Worm (Caenorhabditis elegans) whole organism, young adult: ENCODE results near the gene col-183.
A peak's percentile ranks its signal among the peaks of the same experiment; 100 is the strongest.

Experiments used
- B0261.1 ChIP-seq: sonication (generic microtip); optimal IDR thresholded peaks from 2 replicates; lab custom pipeline; 2016; ENCODE audit warnings: mild to moderate bottlenecking, missing genetic modification characterization, moderate library complexity, missing compliant biosample characterization
- C06A6.2 ChIP-seq: fragments of 200-800 bp; sonication (Bioruptor generic); conservative IDR thresholded peaks from 2 replicates; pipeline ENCODE4 v1.3.6; 2022; ENCODE audit warnings: missing genetic modification characterization, missing compliant biosample characterization
- D2030.7 ChIP-seq: fragments of 200-800 bp; sonication (Bioruptor generic); IDR thresholded peaks from 2 replicates; pipeline ENCODE4 v1.3.6; 2022; ENCODE audit warnings: missing genetic modification reagents, missing genetic modification characterization, missing compliant biosample characterization
- F33H1.4 ChIP-seq: fragments of 200-800 bp; sonication (Bioruptor generic); IDR thresholded peaks from 2 replicates; pipeline ENCODE4 v1.3.6; 2022; ENCODE audit warnings: missing genetic modification reagents, missing genetic modification characterization, missing compliant biosample characterization
- F49E8.2 ChIP-seq: sonication (generic microtip); optimal IDR thresholded peaks from 3 replicates; lab custom pipeline; 2017; ENCODE audit warnings: missing genetic modification characterization, mild to moderate bottlenecking, missing compliant biosample characterization, antibody characterized with exemption, moderate library complexity; ENCODE audit not compliant: insufficient read depth
- F57A8.1 ChIP-seq: fragments of 200-800 bp; sonication (Bioruptor generic); optimal IDR thresholded peaks from 2 replicates; lab custom pipeline; 2018; ENCODE audit warnings: mild to moderate bottlenecking, missing genetic modification characterization, moderate library complexity, missing compliant biosample characterization
- T26A5.8 ChIP-seq: sonication (generic microtip); optimal IDR thresholded peaks from 2 replicates; lab custom pipeline; 2016; ENCODE audit warnings: missing genetic modification characterization, missing compliant biosample characterization
- Y53F4B.3 ChIP-seq: fragments of 200-800 bp; sonication (Bioruptor generic); IDR thresholded peaks from 2 replicates; pipeline ENCODE4 v1.3.6; 2022; ENCODE audit warnings: missing genetic modification reagents, missing genetic modification characterization, missing compliant biosample characterization
- Y56A3A.18 ChIP-seq: fragments of 200-800 bp; sonication (Bioruptor generic); IDR thresholded peaks from 2 replicates; pipeline ENCODE4 v1.3.6; 2022; ENCODE audit warnings: missing genetic modification reagents, missing genetic modification characterization, missing compliant biosample characterization
- attf-3 ChIP-seq: fragments of 200-800 bp; sonication (Bioruptor generic); conservative IDR thresholded peaks from 2 replicates; pipeline ENCODE4 v1.3.6; 2022; ENCODE audit warnings: missing genetic modification reagents, missing genetic modification characterization, missing compliant biosample characterization
- attf-5 ChIP-seq: fragments of 200-800 bp; sonication (Bioruptor generic); optimal IDR thresholded peaks from 2 replicates; lab custom pipeline; 2018; ENCODE audit warnings: mild to moderate bottlenecking, missing genetic modification characterization, missing compliant biosample characterization
- ccch-3 ChIP-seq: fragments of 200-800 bp; sonication (Bioruptor generic); optimal IDR thresholded peaks from 2 replicates; lab custom pipeline; 2018; ENCODE audit warnings: mild to moderate bottlenecking, missing genetic modification characterization, missing compliant biosample characterization
- ceh-100 ChIP-seq: fragments of 200-800 bp; sonication (Bioruptor generic); IDR thresholded peaks from 2 replicates; pipeline ENCODE4 v1.3.6; 2022; ENCODE audit warnings: missing genetic modification reagents, missing genetic modification characterization, missing compliant biosample characterization
- dpl-1 ChIP-seq: fragments of 150-350 bp; optimal IDR thresholded peaks from 2 replicates; lab custom pipeline; 2014; ENCODE audit warnings: missing biosample characterization, missing genetic modification reagents, missing genetic modification characterization
- egl-18 ChIP-seq: fragments of 200-800 bp; sonication (Bioruptor generic); IDR thresholded peaks from 2 replicates; pipeline ENCODE4 v1.3.6; 2022; ENCODE audit warnings: missing genetic modification reagents, missing genetic modification characterization, missing compliant biosample characterization
- egrh-3 ChIP-seq: fragments of 200-800 bp; sonication (Bioruptor generic); IDR thresholded peaks from 2 replicates; pipeline ENCODE4 v1.3.6; 2022; ENCODE audit warnings: missing genetic modification reagents, missing genetic modification characterization, missing compliant biosample characterization
- hlh-26 ChIP-seq: fragments of 200-800 bp; sonication (Bioruptor generic); conservative IDR thresholded peaks from 2 replicates; pipeline ENCODE4 v1.3.6; 2022; ENCODE audit warnings: missing genetic modification reagents, missing genetic modification characterization, missing compliant biosample characterization
- hmg-20 ChIP-seq: fragments of 200-800 bp; sonication (Bioruptor generic); IDR thresholded peaks from 2 replicates; pipeline ENCODE4 v1.3.6; 2022; ENCODE audit warnings: missing genetic modification reagents, missing genetic modification characterization, missing compliant biosample characterization
- let-607 ChIP-seq, 2 experiments: fragments of 200-800 bp in 1 of 2; sonication (Bioruptor generic) in 1 of 2; sonication (generic microtip) in 1 of 2; optimal IDR thresholded peaks; 2 replicates each; lab custom pipeline; 2016 to 2018; ENCODE audit warnings: mild to moderate bottlenecking in 2 of 2, missing compliant biosample characterization in 2 of 2, missing genetic modification characterization in 2 of 2, moderate library complexity in 2 of 2, missing genotype in 1 of 2
- lin-26 ChIP-seq: fragments of 200-800 bp; sonication (Bioruptor generic); IDR thresholded peaks from 2 replicates; pipeline ENCODE4 v1.3.6; 2022; ENCODE audit warnings: missing genetic modification reagents, missing genetic modification characterization, missing compliant biosample characterization
- madf-8 ChIP-seq: fragments of 200-800 bp; sonication (Bioruptor generic); conservative IDR thresholded peaks from 2 replicates; pipeline ENCODE4 v1.3.6; 2022; ENCODE audit warnings: missing genetic modification reagents, missing genetic modification characterization, missing compliant biosample characterization
- mel-28 ChIP-seq: sonication (generic microtip); optimal IDR thresholded peaks from 2 replicates; lab custom pipeline; 2016; ENCODE audit warnings: borderline replicate concordance, mild to moderate bottlenecking, missing genetic modification characterization, missing compliant biosample characterization
- nfya-2 ChIP-seq: fragments of 200-800 bp; sonication (Bioruptor generic); IDR thresholded peaks from 2 replicates; pipeline ENCODE4 v1.3.6; 2022; ENCODE audit warnings: missing genetic modification reagents, missing genetic modification characterization, missing compliant biosample characterization
- nfyb-1 ChIP-seq: fragments of 200-800 bp; sonication (Bioruptor generic); IDR thresholded peaks from 2 replicates; pipeline ENCODE4 v1.3.6; 2022; ENCODE audit warnings: missing genetic modification reagents, missing genetic modification characterization, missing compliant biosample characterization
- nhr-80 ChIP-seq: sonication (generic microtip); optimal IDR thresholded peaks from 2 replicates; lab custom pipeline; 2016; ENCODE audit warnings: missing genetic modification characterization, missing compliant biosample characterization
- rec-8 ChIP-seq, 2 experiments: sonication (generic microtip); optimal IDR thresholded peaks; 2 replicates each; lab custom pipeline; 2016; ENCODE audit warnings: mild to moderate bottlenecking in 2 of 2, missing genetic modification characterization in 2 of 2, missing genetic modification reagents in 2 of 2, missing genotype in 2 of 2, missing biosample characterization in 1 of 2, missing compliant biosample characterization in 1 of 2, moderate library complexity in 1 of 2
- sdz-38 ChIP-seq: sonication (generic microtip); optimal IDR thresholded peaks from 2 replicates; lab custom pipeline; 2016; ENCODE audit warnings: missing genotype, missing genetic modification characterization, missing compliant biosample characterization
- sea-2 ChIP-seq: fragments of 200-800 bp; sonication (Bioruptor generic); IDR thresholded peaks from 2 replicates; pipeline ENCODE4 v1.3.6; 2022; ENCODE audit warnings: missing genetic modification characterization, missing compliant biosample characterization
- snpc-3.4 ChIP-seq: sonication (generic microtip); optimal IDR thresholded peaks from 2 replicates; lab custom pipeline; 2017; ENCODE audit warnings: missing genetic modification characterization, mild to moderate bottlenecking, missing compliant biosample characterization, antibody characterized with exemption, moderate library complexity, missing genotype, missing genetic modification reagents
- snpc-4 ChIP-seq, 5 experiments: fragments of 150-350 bp in 1 of 5; sonication (generic microtip) in 4 of 5; optimal IDR thresholded peaks; 2 replicates each; lab custom pipeline; 2014 to 2018; ENCODE audit warnings: missing genetic modification characterization in 5 of 5, missing biosample characterization in 3 of 5, antibody characterized with exemption in 2 of 5, mild to moderate bottlenecking in 2 of 5, missing compliant biosample characterization in 2 of 5, missing genotype in 2 of 5, moderate library complexity in 2 of 5, missing genetic modification reagents in 1 of 5
- sptf-2 ChIP-seq: fragments of 200-800 bp; sonication (Bioruptor generic); optimal IDR thresholded peaks from 2 replicates; lab custom pipeline; 2018; ENCODE audit warnings: mild to moderate bottlenecking, missing genetic modification characterization, missing compliant biosample characterization
- tbp1 ChIP-seq: fragments of 200-800 bp; sonication (Bioruptor generic); optimal IDR thresholded peaks from 2 replicates; lab custom pipeline; 2018; ENCODE audit warnings: mild to moderate bottlenecking, missing genetic modification characterization, missing compliant biosample characterization
- zfh-2 ChIP-seq: fragments of 200-800 bp; sonication (Bioruptor generic); conservative IDR thresholded peaks from 2 replicates; pipeline ENCODE4 v1.3.6; 2022; ENCODE audit warnings: missing genetic modification reagents, missing genetic modification characterization, missing compliant biosample characterization
- zim-3 ChIP-seq: sonication (generic microtip); optimal IDR thresholded peaks from 2 replicates; lab custom pipeline; 2017; ENCODE audit warnings: mild to moderate bottlenecking, missing genetic modification characterization, moderate library complexity, missing compliant biosample characterization
- ztf-18 ChIP-seq: sonication (generic microtip); optimal IDR thresholded peaks from 2 replicates; lab custom pipeline; 2016; ENCODE audit warnings: missing genotype, mild to moderate bottlenecking, missing genetic modification characterization, missing compliant biosample characterization
- ztf-25 ChIP-seq: fragments of 200-800 bp; sonication (Bioruptor generic); IDR thresholded peaks from 2 replicates; pipeline ENCODE4 v1.3.6; 2022; ENCODE audit warnings: missing genetic modification reagents, missing genetic modification characterization, missing compliant biosample characterization

The col-183 gene

DNA sequence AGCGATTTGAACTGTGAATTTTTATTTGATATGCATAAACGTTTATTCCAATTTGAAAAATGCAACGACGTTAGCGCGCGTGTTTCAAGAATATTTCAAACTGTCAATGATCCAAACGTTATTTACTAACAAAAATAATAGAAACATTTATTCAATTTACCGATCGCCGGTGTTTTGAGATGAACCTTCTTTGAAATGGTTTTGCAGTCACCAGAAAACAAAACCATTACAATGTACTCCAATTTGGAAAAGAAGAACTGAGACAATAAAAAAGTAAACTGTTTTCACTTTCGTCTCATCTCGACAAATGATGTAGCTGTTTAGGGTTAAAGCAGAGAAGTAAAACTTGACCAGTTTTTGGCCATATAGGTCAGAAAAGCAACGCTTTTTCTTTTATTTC is 39.7 kb upstream of the col-183 start, which contains the start of gene H06A10.1:
TSS of gene H06A10.1 (plus strand) at position 301 of the 400 bp plus-strand sequence.
- TF ChIP-seq ccch-3 (no peak), nfya-2 (GFP tag; lab: Robert Waterston, UW) (no peak), madf-8 (GFP tag; lab: Robert Waterston, UW) (no peak), let-607 (tag; optimal IDR thresholded peaks at IDR 0.05; lab: Kevin White, UChicago) (no peak), nfyb-1 (GFP tag; lab: Robert Waterston, UW) (no peak), T26A5.8 (tag; lab: Kevin White, UChicago) (no peak), nhr-80 (tag; lab: Kevin White, UChicago) (no peak), attf-5 (no peak), lin-26 (GFP tag; lab: Robert Waterston, UW) (no peak)
- TF ChIP-seq, all 124 proteins: peak for 0

ce11 chrX:13506493-13506892 is 38.9 kb upstream of the col-183 start:
- no peak for TF ChIP-seq zim-3
- TF ChIP-seq snpc-4 (GFP tag; optimal IDR thresholded peaks at IDR 0.05; lab: Kevin White, UChicago): no peak
- peak in 3 of 4 experiments; percentile 33 to 76 (median 73) for TF ChIP-seq snpc-4 (tag; optimal IDR thresholded peaks at IDR 0.05; lab: Kevin White, UChicago)

DNA sequence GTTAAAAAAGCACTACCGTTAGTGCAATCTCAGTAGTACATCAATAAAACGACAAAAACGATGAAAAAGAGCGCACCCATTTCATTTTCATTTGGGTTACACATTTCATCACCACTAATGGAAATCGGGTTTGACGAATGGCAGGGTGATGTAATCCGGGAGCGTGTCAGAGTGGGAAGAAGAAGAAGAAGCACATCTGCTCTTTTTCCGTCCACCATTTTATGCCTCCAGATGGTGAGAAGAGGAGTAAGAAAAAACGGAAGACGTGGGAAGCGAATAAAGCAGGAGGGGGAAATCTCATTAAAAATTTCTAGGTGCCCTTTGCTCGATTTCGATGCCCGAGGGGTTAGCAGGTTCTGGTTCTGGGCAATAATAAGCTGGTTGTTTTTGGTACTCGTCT is 38.5 kb upstream of the col-183 start:
- TF ChIP-seq C06A6.2 (GFP tag; lab: Robert Waterston, UW) (no peak), Y56A3A.18 (GFP tag; lab: Robert Waterston, UW) (no peak), ceh-100 (GFP tag; lab: Robert Waterston, UW) (no peak), hmg-20 (GFP tag; lab: Robert Waterston, UW) (no peak), rec-8 (tag; optimal IDR thresholded peaks at IDR 0.05; lab: Kevin White, UChicago) (no peak), F57A8.1 (GFP tag; lab: Kevin White, UChicago) (no peak), snpc-4 (GFP tag; optimal IDR thresholded peaks at IDR 0.05; lab: Kevin White, UChicago) (no peak), snpc-4 (tag; optimal IDR thresholded peaks at IDR 0.05; lab: Kevin White, UChicago) (no peak), egl-18 (GFP tag; lab: Robert Waterston, UW) (no peak), snpc-3.4 (no peak), mel-28 (tag; lab: Kevin White, UChicago) (no peak), egrh-3 (GFP tag; lab: Robert Waterston, UW) (no peak), ztf-18 (tag; lab: Kevin White, UChicago) (no peak), nfyb-1 (GFP tag; lab: Robert Waterston, UW) (no peak), tbp1 (GFP tag; lab: Kevin White, UChicago) (no peak), ztf-25 (GFP tag; lab: Robert Waterston, UW) (no peak), sdz-38 (tag; lab: Kevin White, UChicago) (no peak), nfya-2 (GFP tag; lab: Robert Waterston, UW) (no peak)

DNA sequence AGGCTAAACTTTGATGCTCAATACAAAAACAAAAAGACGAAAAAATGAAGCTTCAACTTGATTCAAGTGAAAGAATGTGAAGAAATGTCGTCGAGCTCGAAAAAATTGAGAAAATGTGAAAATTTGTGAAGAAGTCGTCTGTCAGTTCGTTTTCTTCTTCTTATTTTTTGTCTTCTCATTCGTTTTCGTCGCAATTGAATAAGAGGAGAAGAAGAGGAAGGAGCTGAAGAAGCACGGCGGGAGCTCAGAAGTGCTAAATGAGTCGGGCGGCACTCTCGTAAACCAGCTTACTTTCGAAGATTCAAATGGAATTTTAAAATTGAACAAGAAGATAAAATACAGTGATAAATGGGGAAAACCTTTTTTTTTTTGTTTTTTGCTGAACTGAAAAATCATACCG is 37.6 kb upstream of the col-183 start:
- TF ChIP-seq F33H1.4 (GFP tag; lab: Robert Waterston, UW) (no peak), B0261.1 (no peak), hlh-26 (no peak), F49E8.2 (tag; lab: Kevin White, UChicago) (no peak), D2030.7 (GFP tag; lab: Robert Waterston, UW) (no peak), sptf-2 (no peak)

DNA sequence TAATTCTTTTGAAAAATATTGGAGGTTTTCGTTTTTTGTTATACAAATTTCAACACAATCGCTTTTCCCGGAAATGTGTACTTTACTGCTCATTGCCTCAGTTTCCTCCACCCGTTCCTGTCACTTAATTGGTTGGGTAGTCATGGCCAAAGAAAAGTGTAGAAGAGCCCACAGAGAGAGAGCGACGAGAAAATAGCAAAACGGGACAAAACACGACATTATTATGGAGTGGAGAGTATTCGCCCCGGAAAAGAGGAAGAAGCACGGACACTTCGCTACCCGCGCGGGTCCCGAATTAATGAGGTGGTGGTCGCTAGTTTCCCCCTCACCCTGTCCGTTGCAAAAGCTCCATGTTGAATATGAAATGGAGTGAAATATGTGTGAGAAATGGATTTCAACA is 36.3 kb upstream of the col-183 start:
- TF ChIP-seq snpc-3.4: no peak
- 0 out of 2 replicates have a peak, but pooled peaks have one; percentile 12 for TF ChIP-seq attf-3 (GFP tag; lab: Robert Waterston, UW)
- TF ChIP-seq zfh-2: peak; percentile 41; the same call in 1 of the 2 replicates
- TF ChIP-seq sea-2 (GFP tag; lab: Robert Waterston, UW): no peak
- TF ChIP-seq C06A6.2 (GFP tag; lab: Robert Waterston, UW): no peak
- TF ChIP-seq Y53F4B.3 (GFP tag; lab: Robert Waterston, UW): no peak
- no peak for TF ChIP-seq dpl-1
